Worm (Caenorhabditis elegans) whole organism, young adult: ENCODE measurements around the gene nhr-202.

Experiments
- B0019.2 ChIP-seq: fragments of 200-800 bp; sonication (Bioruptor generic); conservative IDR thresholded peaks from 2 replicates; pipeline ENCODE4 v1.3.6; 2022; ENCODE audit warnings: missing genetic modification reagents, missing genetic modification characterization, missing compliant biosample characterization
- C06A6.2 ChIP-seq: fragments of 200-800 bp; sonication (Bioruptor generic); conservative IDR thresholded peaks from 2 replicates; pipeline ENCODE4 v1.3.6; 2022; ENCODE audit warnings: missing genetic modification characterization, missing compliant biosample characterization
- C17E4.6 ChIP-seq: fragments of 200-800 bp; sonication (Bioruptor generic); IDR thresholded peaks from 2 replicates; pipeline ENCODE4 v1.3.6; 2022; ENCODE audit warnings: missing genetic modification reagents, missing genetic modification characterization, missing compliant biosample characterization
- F23B12.7 ChIP-seq: sonication (generic microtip); optimal IDR thresholded peaks from 2 replicates; lab custom pipeline; 2017; ENCODE audit warnings: missing genetic modification characterization, mild to moderate bottlenecking, missing compliant biosample characterization, antibody characterized with exemption, moderate library complexity; ENCODE audit not compliant: insufficient read depth
- F33H1.4 ChIP-seq: fragments of 200-800 bp; sonication (Bioruptor generic); IDR thresholded peaks from 2 replicates; pipeline ENCODE4 v1.3.6; 2022; ENCODE audit warnings: missing genetic modification reagents, missing genetic modification characterization, missing compliant biosample characterization
- F49E8.2 ChIP-seq: sonication (generic microtip); optimal IDR thresholded peaks from 3 replicates; lab custom pipeline; 2017; ENCODE audit warnings: missing genetic modification characterization, mild to moderate bottlenecking, missing compliant biosample characterization, antibody characterized with exemption, moderate library complexity; ENCODE audit not compliant: insufficient read depth
- F52B5.7 ChIP-seq: sonication (generic microtip); optimal IDR thresholded peaks from 2 replicates; lab custom pipeline; 2016; ENCODE audit warnings: mild to moderate bottlenecking, missing genetic modification characterization, missing compliant biosample characterization
- F55B11.4 ChIP-seq: sonication (generic microtip); optimal IDR thresholded peaks from 2 replicates; lab custom pipeline; 2016; ENCODE audit warnings: missing compliant biosample characterization, missing genetic modification characterization, borderline replicate concordance; ENCODE audit not compliant: insufficient read depth
- T26A5.8 ChIP-seq: sonication (generic microtip); optimal IDR thresholded peaks from 2 replicates; lab custom pipeline; 2016; ENCODE audit warnings: missing genetic modification characterization, missing compliant biosample characterization
- Y67H2A.10 ChIP-seq: fragments of 200-800 bp; sonication (Bioruptor generic); conservative IDR thresholded peaks from 2 replicates; pipeline ENCODE4 v1.3.6; 2022; ENCODE audit warnings: missing genetic modification reagents, missing genetic modification characterization, missing compliant biosample characterization
- ZK185.1 ChIP-seq: sonication (generic microtip); optimal IDR thresholded peaks from 2 replicates; lab custom pipeline; 2016; ENCODE audit warnings: mild to moderate bottlenecking, missing genetic modification characterization, missing compliant biosample characterization; ENCODE audit not compliant: poor library complexity, severe bottlenecking
- cebp-1 ChIP-seq, 2 experiments: fragments of 200-800 bp in 1 of 2; sonication (Bioruptor generic) in 1 of 2; sonication (generic microtip) in 1 of 2; IDR thresholded peaks in 1 of 2; optimal IDR thresholded peaks in 1 of 2; 2 replicates each; pipeline versions ENCODE4 v1.3.6 to Lab custom; 2017 to 2022; ENCODE audit warnings: missing compliant biosample characterization in 2 of 2, missing genetic modification characterization in 2 of 2, mild to moderate bottlenecking in 1 of 2, missing genetic modification reagents in 1 of 2, moderate library complexity in 1 of 2
- cebp-2 ChIP-seq: fragments of 200-800 bp; sonication (Bioruptor generic); IDR thresholded peaks from 2 replicates; pipeline ENCODE4 v1.3.6; 2022; ENCODE audit warnings: missing genetic modification characterization, missing compliant biosample characterization
- ceh-100 ChIP-seq: fragments of 200-800 bp; sonication (Bioruptor generic); IDR thresholded peaks from 2 replicates; pipeline ENCODE4 v1.3.6; 2022; ENCODE audit warnings: missing genetic modification reagents, missing genetic modification characterization, missing compliant biosample characterization
- dox-1 ChIP-seq: fragments of 200-800 bp; sonication (Bioruptor generic); IDR thresholded peaks from 2 replicates; pipeline ENCODE4 v1.3.6; 2022; ENCODE audit warnings: missing genetic modification reagents, missing genetic modification characterization, missing compliant biosample characterization
- dpff-1 ChIP-seq: sonication (generic microtip); optimal IDR thresholded peaks from 2 replicates; lab custom pipeline; 2017; ENCODE audit warnings: mild to moderate bottlenecking, missing genetic modification characterization, missing compliant biosample characterization
- fkh-3 ChIP-seq: sonication (generic microtip); optimal IDR thresholded peaks from 2 replicates; lab custom pipeline; 2016; ENCODE audit warnings: mild to moderate bottlenecking, missing genetic modification characterization, missing compliant biosample characterization
- hmg-20 ChIP-seq: fragments of 200-800 bp; sonication (Bioruptor generic); IDR thresholded peaks from 2 replicates; pipeline ENCODE4 v1.3.6; 2022; ENCODE audit warnings: missing genetic modification reagents, missing genetic modification characterization, missing compliant biosample characterization
- hsf-1 ChIP-seq: fragments of 200-800 bp; sonication (Bioruptor generic); IDR thresholded peaks from 2 replicates; pipeline ENCODE4 v1.3.6; 2022; ENCODE audit warnings: missing genetic modification reagents, missing genetic modification characterization, missing compliant biosample characterization
- lin-26 ChIP-seq: fragments of 200-800 bp; sonication (Bioruptor generic); IDR thresholded peaks from 2 replicates; pipeline ENCODE4 v1.3.6; 2022; ENCODE audit warnings: missing genetic modification reagents, missing genetic modification characterization, missing compliant biosample characterization
- madf-8 ChIP-seq: fragments of 200-800 bp; sonication (Bioruptor generic); conservative IDR thresholded peaks from 2 replicates; pipeline ENCODE4 v1.3.6; 2022; ENCODE audit warnings: missing genetic modification reagents, missing genetic modification characterization, missing compliant biosample characterization
- mes-4 ChIP-seq: sonication (generic microtip); optimal IDR thresholded peaks from 2 replicates; lab custom pipeline; 2016; ENCODE audit warnings: missing genotype, missing genetic modification characterization, missing compliant biosample characterization
- mxl-1 ChIP-seq: sonication (generic microtip); optimal IDR thresholded peaks from 2 replicates; lab custom pipeline; 2016; ENCODE audit warnings: missing genetic modification characterization, missing compliant biosample characterization
- nfya-2 ChIP-seq: fragments of 200-800 bp; sonication (Bioruptor generic); IDR thresholded peaks from 2 replicates; pipeline ENCODE4 v1.3.6; 2022; ENCODE audit warnings: missing genetic modification reagents, missing genetic modification characterization, missing compliant biosample characterization
- nhr-179 ChIP-seq: sonication (generic microtip); optimal IDR thresholded peaks from 2 replicates; lab custom pipeline; 2016; ENCODE audit warnings: mild to moderate bottlenecking, missing genetic modification characterization, missing compliant biosample characterization
- nhr-80 ChIP-seq: sonication (generic microtip); optimal IDR thresholded peaks from 2 replicates; lab custom pipeline; 2016; ENCODE audit warnings: missing genetic modification characterization, missing compliant biosample characterization
- pbrm-1 ChIP-seq: fragments of 200-800 bp; sonication (Bioruptor generic); IDR thresholded peaks from 2 replicates; pipeline ENCODE4 v1.3.6; 2022; ENCODE audit warnings: missing genetic modification reagents, missing genetic modification characterization, missing compliant biosample characterization
- rec-8 ChIP-seq, 2 experiments: sonication (generic microtip); optimal IDR thresholded peaks; 2 replicates each; lab custom pipeline; 2016; ENCODE audit warnings: mild to moderate bottlenecking in 2 of 2, missing genetic modification characterization in 2 of 2, missing genetic modification reagents in 2 of 2, missing genotype in 2 of 2, missing biosample characterization in 1 of 2, missing compliant biosample characterization in 1 of 2, moderate library complexity in 1 of 2
- snpc-3.4 ChIP-seq: sonication (generic microtip); optimal IDR thresholded peaks from 2 replicates; lab custom pipeline; 2017; ENCODE audit warnings: missing genetic modification characterization, mild to moderate bottlenecking, missing compliant biosample characterization, antibody characterized with exemption, moderate library complexity, missing genotype, missing genetic modification reagents
- somi-1 ChIP-seq: fragments of 200-800 bp; sonication (Bioruptor generic); optimal IDR thresholded peaks from 2 replicates; lab custom pipeline; 2018; ENCODE audit warnings: mild to moderate bottlenecking, missing genetic modification characterization, missing compliant biosample characterization
- unc-62 ChIP-seq: fragments of 150-350 bp; optimal IDR thresholded peaks from 2 replicates; lab custom pipeline; 2014; ENCODE audit warnings: missing biosample characterization, missing genetic modification reagents, missing genetic modification characterization
- ztf-22 ChIP-seq: fragments of 200-800 bp; sonication (Bioruptor generic); optimal IDR thresholded peaks from 2 replicates; lab custom pipeline; 2018; ENCODE audit warnings: mild to moderate bottlenecking, missing genetic modification characterization, moderate library complexity, missing compliant biosample characterization
- ztf-28 ChIP-seq: fragments of 200-800 bp; sonication (Bioruptor generic); IDR thresholded peaks from 2 replicates; pipeline ENCODE4 v1.3.6; 2022; ENCODE audit warnings: missing genetic modification reagents, missing genetic modification characterization, missing compliant biosample characterization

Gene nhr-202

ce11 chrV:418432-418831 is 44.0 kb upstream of the nhr-202 start, which contains the start of gene Y39D8A.1:
Y39D8A.1 (plus strand) TSS chrV:418732.
- no peak for TF ChIP-seq C17E4.6 (GFP tag; lab: Robert Waterston, UW)

- no peak for TF ChIP-seq ceh-100 (GFP tag; lab: Robert Waterston, UW)
- TF ChIP-seq snpc-3.4 = no peak
- TF ChIP-seq unc-62 (GFP tag; lab: Kevin White, UChicago) = no peak
- no peak for TF ChIP-seq mes-4 (tag; lab: Kevin White, UChicago)
- no peak for TF ChIP-seq B0019.2 (GFP tag; lab: Robert Waterston, UW)
- TF ChIP-seq nhr-80 = peak; percentile 34
- TF ChIP-seq lin-26 (GFP tag; lab: Robert Waterston, UW) = no peak
- no peak for TF ChIP-seq dpff-1 (tag; lab: Kevin White, UChicago)
- TF ChIP-seq C06A6.2 (GFP tag; lab: Robert Waterston, UW) = no peak
- no peak for TF ChIP-seq ztf-22 (GFP tag; lab: Kevin White, UChicago)
- no peak for TF ChIP-seq dox-1
- TF ChIP-seq mxl-1 (tag; lab: Kevin White, UChicago) = no peak
- TF ChIP-seq nhr-179 (tag; lab: Kevin White, UChicago) = no peak
- no peak for TF ChIP-seq rec-8 (tag; optimal IDR thresholded peaks at IDR 0.05; lab: Kevin White, UChicago)
- TF ChIP-seq cebp-1 (GFP tag; IDR thresholded peaks at IDR 0.05; lab: Robert Waterston, UW) = 0 out of 2 replicates have a peak, but pooled peaks have one; percentile 22
- no peak for TF ChIP-seq cebp-1 (tag; optimal IDR thresholded peaks at IDR 0.05; lab: Kevin White, UChicago)
- no peak for TF ChIP-seq T26A5.8 (tag; lab: Kevin White, UChicago)
Measured at ce11 chrV:422133-422532, 40.3 kb upstream of the nhr-202 start, which contains the start of gene dod-20. dod-20 (plus strand) TSS chrV:422433.

- TF ChIP-seq F55B11.4 (no peak), dpff-1 (tag; lab: Kevin White, UChicago) (no peak), C17E4.6 (GFP tag; lab: Robert Waterston, UW) (no peak), F52B5.7 (tag; lab: Kevin White, UChicago) (no peak), Y67H2A.10 (GFP tag; lab: Robert Waterston, UW) (no peak), cebp-2 (GFP tag; lab: Robert Waterston, UW) (no peak), fkh-3 (tag; lab: Kevin White, UChicago) (no peak), madf-8 (no peak)
Measured at ce11 chrV:424140-424539, 38.2 kb upstream of the nhr-202 start, which contains the start of gene B0554.5. B0554.5 (plus strand) TSS chrV:424440.

- no peak for TF ChIP-seq dox-1
- TF ChIP-seq nfya-2 (GFP tag; lab: Robert Waterston, UW) = no peak
- no peak for TF ChIP-seq hmg-20
- TF ChIP-seq pbrm-1 (GFP tag; lab: Robert Waterston, UW) = no peak
- no peak for TF ChIP-seq madf-8
- no peak for TF ChIP-seq F49E8.2 (tag; lab: Kevin White, UChicago)
- TF ChIP-seq F23B12.7 (tag; lab: Kevin White, UChicago) = no peak
- no peak for TF ChIP-seq hsf-1 (GFP tag; lab: Robert Waterston, UW)
- no peak for TF ChIP-seq ZK185.1
- no peak for TF ChIP-seq cebp-2 (GFP tag; lab: Robert Waterston, UW)
- no peak for TF ChIP-seq ztf-28
- no peak for TF ChIP-seq somi-1 (GFP tag; lab: Kevin White, UChicago)
- TF ChIP-seq F33H1.4 (GFP tag; lab: Robert Waterston, UW) = no peak
- TF ChIP-seq Y67H2A.10 (GFP tag; lab: Robert Waterston, UW) = no peak
- no peak for TF ChIP-seq fkh-3 (tag; lab: Kevin White, UChicago)
Measured at ce11 chrV:428844-429243, 33.5 kb upstream of the nhr-202 start, which contains the start of gene B0554.4. B0554.4 (plus strand) TSS chrV:429144.
